Fruit fly (Drosophila melanogaster) whole organism, embryonic: ENCODE measurements around the gene CG15764.

Experiments
- CG11695 ChIP-seq: fragments of 200-800 bp; sonication (Bioruptor generic); IDR thresholded peaks from 3 replicates; pipeline ENCODE4 v1.3.6; 2022; ENCODE audit warnings: missing biosample characterization, missing genetic modification characterization
- CG11696 ChIP-seq: fragments of 200-800 bp; sonication (Bioruptor generic); IDR thresholded peaks from 2 replicates; pipeline ENCODE4 v1.3.6; 2022; ENCODE audit warnings: missing biosample characterization, missing genetic modification characterization
- CG12071 ChIP-seq: fragments of 200-800 bp; sonication (Bioruptor generic); optimal IDR thresholded peaks from 3 replicates; lab custom pipeline; 2018; ENCODE audit warnings: missing biosample characterization, mild to moderate bottlenecking, missing genetic modification characterization
- CG13123 ChIP-seq: fragments of 200-800 bp; sonication (Bioruptor generic); optimal IDR thresholded peaks from 2 replicates; lab custom pipeline; 2016; ENCODE audit warnings: missing biosample characterization, missing genetic modification characterization
- CG13424 ChIP-seq: fragments of 200-800 bp; sonication (Bioruptor generic); optimal IDR thresholded peaks from 2 replicates; lab custom pipeline; 2019; ENCODE audit warnings: missing biosample characterization, mild to moderate bottlenecking, missing genetic modification characterization, moderate library complexity
- CG14965 ChIP-seq: fragments of 200-800 bp; sonication (Bioruptor generic); optimal IDR thresholded peaks from 2 replicates; lab custom pipeline; 2016; ENCODE audit warnings: missing biosample characterization, missing genetic modification characterization, borderline replicate concordance
- CG16779 ChIP-seq: fragments of 200-800 bp; sonication (Bioruptor generic); IDR thresholded peaks from 2 replicates; pipeline ENCODE4 v1.3.6; 2022; ENCODE audit warnings: missing biosample characterization, missing genetic modification characterization
- CG17568 ChIP-seq: fragments of 200-800 bp; sonication (Bioruptor generic); optimal IDR thresholded peaks from 2 replicates; lab custom pipeline; 2018; ENCODE audit warnings: missing biosample characterization, mild to moderate bottlenecking, missing genetic modification characterization, moderate library complexity
- CG18599 ChIP-seq: fragments of 200-800 bp; sonication (Bioruptor generic); optimal IDR thresholded peaks from 3 replicates; lab custom pipeline; 2017; ENCODE audit warnings: missing biosample characterization, missing genetic modification characterization, mild to moderate bottlenecking, moderate library complexity, missing genetic modification reagents
- CG18619 ChIP-seq: fragments of 200-800 bp; sonication (Bioruptor generic); optimal IDR thresholded peaks from 3 replicates; lab custom pipeline; 2017; ENCODE audit warnings: missing biosample characterization, mild to moderate bottlenecking, missing genetic modification characterization
- CG18764 ChIP-seq: fragments of 200-800 bp; sonication (Bioruptor generic); optimal IDR thresholded peaks from 3 replicates; lab custom pipeline; 2016; ENCODE audit warnings: missing biosample characterization, missing genetic modification characterization
- CG32532 ChIP-seq: fragments of 200-800 bp; sonication (Bioruptor generic); IDR thresholded peaks from 2 replicates; pipeline ENCODE4 v1.3.6; 2022; ENCODE audit warnings: missing biosample characterization, missing genetic modification characterization
- CG43689 ChIP-seq: fragments of 200-800 bp; sonication (Bioruptor generic); IDR thresholded peaks from 2 replicates; pipeline ENCODE4 v1.3.6; 2022; ENCODE audit warnings: missing biosample characterization, missing genetic modification characterization
- CG4404 ChIP-seq: fragments of 200-800 bp; sonication (Bioruptor generic); IDR thresholded peaks from 2 replicates; pipeline ENCODE4 v1.3.6; 2022; ENCODE audit warnings: missing biosample characterization, missing genetic modification characterization
- CG4854 ChIP-seq: fragments of 200-800 bp; sonication (Bioruptor generic); optimal IDR thresholded peaks from 2 replicates; lab custom pipeline; 2016; ENCODE audit warnings: missing biosample characterization, missing genetic modification characterization, inconsistent platforms
- CG7372 ChIP-seq: fragments of 200-800 bp; sonication (Bioruptor generic); IDR thresholded peaks from 2 replicates; pipeline ENCODE4 v1.3.6; 2022; ENCODE audit warnings: missing biosample characterization, missing genetic modification characterization
- CG7839 ChIP-seq: fragments of 200-800 bp; sonication (Bioruptor generic); optimal IDR thresholded peaks from 3 replicates; lab custom pipeline; 2018; ENCODE audit warnings: missing biosample characterization, mild to moderate bottlenecking, missing genetic modification characterization, moderate library complexity
- CG8478 ChIP-seq: fragments of >200 bp; optimal IDR thresholded peaks from 2 replicates; lab custom pipeline; 2018
- Dad ChIP-seq: fragments of 200-800 bp; sonication (Bioruptor generic); optimal IDR thresholded peaks from 3 replicates; lab custom pipeline; 2016; ENCODE audit warnings: missing biosample characterization, missing genetic modification characterization
- H2.0 ChIP-seq: fragments of 200-800 bp; sonication (Bioruptor generic); IDR thresholded peaks from 2 replicates; pipeline ENCODE4 v1.3.6; 2022; ENCODE audit warnings: missing biosample characterization, missing genetic modification characterization
- HLHmδ ChIP-seq: fragments of 200-800 bp; sonication (Bioruptor generic); optimal IDR thresholded peaks from 2 replicates; lab custom pipeline; 2018; ENCODE audit warnings: missing biosample characterization, mild to moderate bottlenecking, missing genetic modification characterization, moderate library complexity
- MBD-R2 ChIP-seq: fragments of 200-800 bp; sonication (Bioruptor generic); IDR thresholded peaks from 2 replicates; pipeline ENCODE4 v1.3.6; 2022; ENCODE audit warnings: missing biosample characterization, missing genetic modification characterization
- Meics ChIP-seq: fragments of 200-800 bp; sonication (Bioruptor generic); optimal IDR thresholded peaks from 2 replicates; lab custom pipeline; 2017; ENCODE audit warnings: missing biosample characterization, mild to moderate bottlenecking, missing genetic modification characterization
- Mes4 ChIP-seq: fragments of 200-800 bp; sonication (Bioruptor generic); optimal IDR thresholded peaks from 2 replicates; lab custom pipeline; 2016; ENCODE audit warnings: missing biosample characterization, missing genetic modification characterization
- Oli ChIP-seq: fragments of 200-800 bp; sonication (Bioruptor generic); optimal IDR thresholded peaks from 2 replicates; lab custom pipeline; 2018; ENCODE audit warnings: missing biosample characterization, mild to moderate bottlenecking, missing genetic modification characterization, moderate library complexity
- PHDP ChIP-seq: fragments of 200-800 bp; sonication (Bioruptor generic); optimal IDR thresholded peaks from 3 replicates; lab custom pipeline; 2018; ENCODE audit warnings: missing biosample characterization, mild to moderate bottlenecking, missing genetic modification characterization, moderate library complexity
- Rx ChIP-seq: fragments of 200-800 bp; sonication (Bioruptor generic); IDR thresholded peaks from 2 replicates; pipeline ENCODE4 v1.3.6; 2022; ENCODE audit warnings: missing biosample characterization, missing genetic modification characterization
- Sox102F ChIP-seq: fragments of 200-800 bp; sonication (Bioruptor generic); optimal IDR thresholded peaks from 2 replicates; lab custom pipeline; 2018; ENCODE audit warnings: missing biosample characterization, mild to moderate bottlenecking, missing genetic modification characterization, moderate library complexity
- Taf1 ChIP-seq: fragments of 200-800 bp; sonication (Bioruptor generic); IDR thresholded peaks from 2 replicates; pipeline ENCODE4 v1.3.6; 2022; ENCODE audit warnings: missing biosample characterization, missing genetic modification characterization
- ara ChIP-seq: fragments of 200-800 bp; sonication (Bioruptor generic); IDR thresholded peaks from 2 replicates; pipeline ENCODE4 v1.3.6; 2022; ENCODE audit warnings: missing biosample characterization, missing genetic modification characterization
- cas ChIP-seq: fragments of 200-800 bp; sonication (Bioruptor generic); IDR thresholded peaks from 2 replicates; pipeline ENCODE4 v1.3.6; 2022; ENCODE audit warnings: missing biosample characterization, missing genetic modification characterization
- ci ChIP-seq: fragments of 200-800 bp; sonication (Bioruptor generic); IDR thresholded peaks from 3 replicates; pipeline ENCODE4 v1.3.6; 2022; ENCODE audit warnings: missing biosample characterization, missing genetic modification characterization
- cwo ChIP-seq: fragments of 200-800 bp; sonication (Bioruptor generic); optimal IDR thresholded peaks from 3 replicates; lab custom pipeline; 2017; ENCODE audit warnings: missing biosample characterization, missing genetic modification characterization, mild to moderate bottlenecking, moderate library complexity, missing genetic modification reagents
- dimm ChIP-seq: fragments of 200-800 bp; sonication (Bioruptor generic); IDR thresholded peaks from 2 replicates; pipeline ENCODE4 v1.3.6; 2022; ENCODE audit warnings: missing biosample characterization, missing genetic modification characterization
- dmrt99B ChIP-seq: fragments of 200-800 bp; sonication (Bioruptor generic); optimal IDR thresholded peaks from 2 replicates; lab custom pipeline; 2018; ENCODE audit warnings: missing biosample characterization, mild to moderate bottlenecking, missing genetic modification characterization, moderate library complexity
- emc ChIP-seq: fragments of 200-800 bp; sonication (Bioruptor generic); optimal IDR thresholded peaks from 2 replicates; lab custom pipeline; 2016; ENCODE audit warnings: missing biosample characterization, missing genetic modification characterization
- en ChIP-seq: fragments of 200-800 bp; sonication (Bioruptor generic); optimal IDR thresholded peaks from 2 replicates; lab custom pipeline; 2016; ENCODE audit warnings: missing biosample characterization, missing genetic modification characterization
- fd102C ChIP-seq: fragments of 200-800 bp; sonication (Bioruptor generic); optimal IDR thresholded peaks from 2 replicates; lab custom pipeline; 2018; ENCODE audit warnings: missing biosample characterization, mild to moderate bottlenecking, missing genetic modification characterization, moderate library complexity
- gem ChIP-seq: fragments of 200-800 bp; sonication (Bioruptor generic); optimal IDR thresholded peaks from 2 replicates; lab custom pipeline; 2019; ENCODE audit warnings: missing biosample characterization, mild to moderate bottlenecking, missing genetic modification characterization, moderate library complexity
- her ChIP-seq: fragments of 200-800 bp; sonication (Bioruptor generic); optimal IDR thresholded peaks from 2 replicates; lab custom pipeline; 2016; ENCODE audit warnings: missing biosample characterization, missing genetic modification characterization
- lab ChIP-seq: fragments of 200-800 bp; sonication (Bioruptor generic); optimal IDR thresholded peaks from 3 replicates; lab custom pipeline; 2017; ENCODE audit warnings: missing biosample characterization, missing genetic modification characterization, mild to moderate bottlenecking, moderate library complexity, missing genetic modification reagents
- pb ChIP-seq: fragments of 200-800 bp; sonication (Bioruptor generic); optimal IDR thresholded peaks from 3 replicates; lab custom pipeline; 2016; ENCODE audit warnings: missing biosample characterization, missing genetic modification characterization
- pho ChIP-seq: fragments of 200-800 bp; sonication (Bioruptor generic); optimal IDR thresholded peaks from 2 replicates; lab custom pipeline; 2016; ENCODE audit warnings: missing biosample characterization, missing genetic modification characterization
- pros ChIP-seq: fragments of 200-800 bp; sonication (Bioruptor generic); optimal IDR thresholded peaks from 3 replicates; lab custom pipeline; 2019; ENCODE audit warnings: missing biosample characterization, mild to moderate bottlenecking, missing genetic modification characterization, moderate library complexity
- repo ChIP-seq: fragments of 200-800 bp; sonication (Bioruptor generic); optimal IDR thresholded peaks from 2 replicates; lab custom pipeline; 2016; ENCODE audit warnings: missing biosample characterization, missing genetic modification characterization
- run ChIP-seq: fragments of 200-800 bp; sonication (Bioruptor generic); optimal IDR thresholded peaks from 3 replicates; lab custom pipeline; 2018; ENCODE audit warnings: missing biosample characterization, mild to moderate bottlenecking, missing genetic modification characterization
- sens ChIP-seq: fragments of 200-800 bp; sonication (Bioruptor generic); peaks from one replicate; lab custom pipeline; 2016; ENCODE audit warnings: missing biosample characterization, missing genetic modification characterization
- sisA ChIP-seq: fragments of 200-800 bp; sonication (Bioruptor generic); IDR thresholded peaks from 2 replicates; pipeline ENCODE4 v1.3.6; 2022; ENCODE audit warnings: missing biosample characterization, missing genetic modification characterization
- slou ChIP-seq: fragments of 200-800 bp; sonication (Bioruptor generic); optimal IDR thresholded peaks from 3 replicates; lab custom pipeline; 2016; ENCODE audit warnings: missing biosample characterization, missing genetic modification characterization
- sob ChIP-seq: fragments of 200-800 bp; sonication (Bioruptor generic); IDR thresholded peaks from 2 replicates; pipeline ENCODE4 v1.3.6; 2022; ENCODE audit warnings: missing biosample characterization, missing genetic modification characterization
- toy ChIP-seq: fragments of 200-800 bp; sonication (Bioruptor generic); IDR thresholded peaks from 2 replicates; pipeline ENCODE4 v1.3.6; 2022; ENCODE audit warnings: missing biosample characterization, missing genetic modification characterization
- zfh1 ChIP-seq: fragments of 200-800 bp; sonication (Bioruptor generic); IDR thresholded peaks from 3 replicates; pipeline ENCODE4 v1.3.6; 2022; ENCODE audit warnings: missing biosample characterization, missing genetic modification characterization

Gene CG15764

dm6 chrX:5888933-5889332, 20.0 kb downstream of the CG15764 start (continued):
- TF ChIP-seq CG7839 (tag; lab: Kevin White, UChicago) (peak; percentile 27), CG32532 (peak; percentile 34; the same call in 1 of the 2 replicates), emc (GFP tag; lab: Kevin White, UChicago) (no peak), CG11695 (GFP tag; lab: Robert Waterston, UW) (no peak), pho (GFP tag; lab: Kevin White, UChicago) (no peak), pros (GFP tag; lab: Kevin White, UChicago) (peak; percentile 76), CG43689 (no peak), CG16779 (no peak), run (tag; lab: Kevin White, UChicago) (peak; percentile 12), gem (tag; lab: Kevin White, UChicago) (peak; percentile 47), CG14965 (no peak), cas (no peak), pb (GFP tag; lab: Kevin White, UChicago) (peak; percentile 13), toy (GFP tag; lab: Robert Waterston, UW) (no peak), CG7372 (GFP tag; lab: Robert Waterston, UW) (no peak), slou (GFP tag; lab: Kevin White, UChicago) (no peak), lab (peak; percentile 35), MBD-R2 (GFP tag; lab: Robert Waterston, UW) (no peak), CG17568 (no peak), CG18599 (peak; percentile 46), H2.0 (GFP tag; lab: Robert Waterston, UW) (no peak), CG4854 (GFP tag; lab: Kevin White, UChicago) (no peak), CG12071 (GFP tag; lab: Kevin White, UChicago) (peak; percentile 34), CG18764 (no peak), Oli (tag; lab: Kevin White, UChicago) (peak; percentile 24), Sox102F (GFP tag; lab: Kevin White, UChicago) (peak; percentile 24), CG11696 (GFP tag; lab: Robert Waterston, UW) (no peak), CG18619 (peak; percentile 4), repo (GFP tag; lab: Kevin White, UChicago) (no peak), CG13424 (tag; lab: Kevin White, UChicago) (peak; percentile 36), ci (GFP tag; lab: Robert Waterston, UW) (peak; percentile 70; the same call in 1 of the 3 replicates), sens (GFP tag; lab: Kevin White, UChicago) (peak; percentile 91), Rx (GFP tag; lab: Robert Waterston, UW) (no peak), CG8478 (no peak), en (GFP tag; lab: Kevin White, UChicago) (no peak), zfh1 (GFP tag; lab: Robert Waterston, UW) (peak; percentile 63; the same call in 1 of the 3 replicates), Taf1 (GFP tag; lab: Robert Waterston, UW) (no peak), her (no peak), PHDP (tag; lab: Kevin White, UChicago) (no peak), sob (GFP tag; lab: Robert Waterston, UW) (no peak), Meics (GFP tag; lab: Kevin White, UChicago) (peak; percentile 10), sisA (GFP tag; lab: Robert Waterston, UW) (peak; percentile 26; the same call in 1 of the 2 replicates), cwo (GFP tag; lab: Kevin White, UChicago) (no peak), Mes4 (GFP tag; lab: Kevin White, UChicago) (no peak), dimm (GFP tag; lab: Robert Waterston, UW) (no peak), HLHmδ (GFP tag; lab: Kevin White, UChicago) (peak; percentile 27), fd102C (GFP tag; lab: Kevin White, UChicago) (no peak), CG4404 (GFP tag; lab: Robert Waterston, UW) (0 out of 2 replicates have a peak, but pooled peaks have one; percentile 13), CG13123 (GFP tag; lab: Kevin White, UChicago) (no peak), ara (GFP tag; lab: Robert Waterston, UW) (peak; percentile 40; the same call in 1 of the 2 replicates), Dad (GFP tag; lab: Kevin White, UChicago) (no peak), dmrt99B (peak; percentile 30)
